Worm (Caenorhabditis elegans) whole organism, L2 larva: Measurements from ENCODE around the gene samp-1.

Source experiments
- F13H6.1 ChIP-seq: sonication (generic microtip); optimal IDR thresholded peaks from 2 replicates; lab custom pipeline; 2016; ENCODE audit warnings: missing genetic modification characterization, missing compliant biosample characterization
- R02D3.7 ChIP-seq: fragments of 150-350 bp; optimal IDR thresholded peaks from 2 replicates; lab custom pipeline; 2014; ENCODE audit warnings: missing biosample characterization, missing genetic modification characterization
- Y55F3AM.14 ChIP-seq: fragments of 200-800 bp; sonication (Bioruptor generic); optimal IDR thresholded peaks from 2 replicates; lab custom pipeline; 2018; ENCODE audit warnings: mild to moderate bottlenecking, missing genetic modification characterization, missing compliant biosample characterization
- ZK546.5 ChIP-seq: sonication (generic microtip); optimal IDR thresholded peaks from 2 replicates; lab custom pipeline; 2017; ENCODE audit warnings: missing biosample characterization, missing genetic modification characterization
- alr-1 ChIP-seq: fragments of 150-350 bp; optimal IDR thresholded peaks from 2 replicates; lab custom pipeline; 2014; ENCODE audit warnings: missing biosample characterization, missing genetic modification characterization
- aly-2 ChIP-seq: fragments of 150-350 bp; optimal IDR thresholded peaks from 2 replicates; lab custom pipeline; 2014; ENCODE audit warnings: missing biosample characterization, missing genetic modification characterization
- ceh-82 ChIP-seq: fragments of 150-350 bp; optimal IDR thresholded peaks from 2 replicates; lab custom pipeline; 2014; ENCODE audit warnings: missing biosample characterization, missing genetic modification characterization
- elt-1 ChIP-seq: fragments of 150-350 bp; optimal IDR thresholded peaks from 2 replicates; lab custom pipeline; 2014; ENCODE audit warnings: missing biosample characterization, missing genetic modification characterization
- fos-1 ChIP-seq: fragments of 150-350 bp; optimal IDR thresholded peaks from 2 replicates; lab custom pipeline; 2014; ENCODE audit warnings: missing biosample characterization, missing genetic modification characterization
- gmeb-1 ChIP-seq: fragments of 150-350 bp; optimal IDR thresholded peaks from 2 replicates; lab custom pipeline; 2014; ENCODE audit warnings: missing biosample characterization, missing genetic modification characterization
- lin-13 ChIP-seq: fragments of 150-350 bp; optimal IDR thresholded peaks from 2 replicates; lab custom pipeline; 2014; ENCODE audit warnings: missing biosample characterization, missing genetic modification reagents, missing genetic modification characterization
- lsy-2 ChIP-seq, 2 experiments: fragments of 150-350 bp in 1 of 2; sonication (generic microtip) in 1 of 2; optimal IDR thresholded peaks; 2 replicates each; lab custom pipeline; 2014 to 2017; ENCODE audit warnings: missing biosample characterization in 2 of 2, missing genetic modification characterization in 2 of 2
- mab-5 ChIP-seq: fragments of 150-350 bp; optimal IDR thresholded peaks from 2 replicates; lab custom pipeline; 2014; ENCODE audit warnings: missing biosample characterization, missing genetic modification characterization
- mbf-1 ChIP-seq: sonication (generic microtip); optimal IDR thresholded peaks from 2 replicates; lab custom pipeline; 2017; ENCODE audit warnings: missing biosample characterization, missing genetic modification characterization
- mdl-1 ChIP-seq, 2 experiments: fragments of 150-350 bp in 1 of 2; sonication (generic microtip) in 1 of 2; optimal IDR thresholded peaks; 2 replicates each; lab custom pipeline; 2017; ENCODE audit warnings: missing biosample characterization in 2 of 2, missing genetic modification characterization in 2 of 2
- nhr-10 ChIP-seq: sonication (generic microtip); optimal IDR thresholded peaks from 2 replicates; lab custom pipeline; 2017; ENCODE audit warnings: missing biosample characterization, missing genetic modification characterization
- nhr-129 ChIP-seq: fragments of 150-350 bp; optimal IDR thresholded peaks from 2 replicates; lab custom pipeline; 2014; ENCODE audit warnings: missing biosample characterization, missing genetic modification characterization
- nhr-23 ChIP-seq: fragments of 150-350 bp; optimal IDR thresholded peaks from 2 replicates; lab custom pipeline; 2014; ENCODE audit warnings: missing biosample characterization, missing genetic modification reagents, missing genetic modification characterization
- nhr-237 ChIP-seq: fragments of 150-350 bp; optimal IDR thresholded peaks from 2 replicates; lab custom pipeline; 2014; ENCODE audit warnings: missing biosample characterization, missing genetic modification characterization
- nhr-25 ChIP-seq: fragments of 150-350 bp; sonication (generic microtip); optimal IDR thresholded peaks from 3 replicates; lab custom pipeline; 2014; ENCODE audit warnings: missing biosample characterization, missing genetic modification characterization
- peb-1 ChIP-seq: fragments of 150-350 bp; optimal IDR thresholded peaks from 2 replicates; lab custom pipeline; 2014; ENCODE audit warnings: missing biosample characterization, missing genetic modification characterization
- sem-4 ChIP-seq: fragments of 150-350 bp; optimal IDR thresholded peaks from 2 replicates; lab custom pipeline; 2014; ENCODE audit warnings: missing biosample characterization, missing genetic modification reagents, missing genetic modification characterization
- skn-1 ChIP-seq: sonication (generic microtip); optimal IDR thresholded peaks from 2 replicates; lab custom pipeline; 2017; ENCODE audit warnings: missing biosample characterization, missing genetic modification characterization
- sma-3 ChIP-seq: sonication (generic microtip); optimal IDR thresholded peaks from 2 replicates; lab custom pipeline; 2016; ENCODE audit warnings: missing genetic modification reagents, missing genetic modification characterization, missing compliant biosample characterization
- snpc-4 ChIP-seq: fragments of 150-350 bp; optimal IDR thresholded peaks from 2 replicates; lab custom pipeline; 2014; ENCODE audit warnings: missing biosample characterization, missing genetic modification characterization
- unc-39 ChIP-seq: fragments of 150-350 bp; optimal IDR thresholded peaks from 2 replicates; lab custom pipeline; 2014; ENCODE audit warnings: missing biosample characterization, missing genetic modification characterization
- unc-55 ChIP-seq: fragments of 150-350 bp; sonication (generic microtip); optimal IDR thresholded peaks from 3 replicates; lab custom pipeline; 2014; ENCODE audit warnings: missing biosample characterization, missing genetic modification reagents, missing genetic modification characterization
- unc-62 ChIP-seq: fragments of 150-350 bp; optimal IDR thresholded peaks from 2 replicates; lab custom pipeline; 2014; ENCODE audit warnings: missing biosample characterization, missing genetic modification reagents, missing genetic modification characterization

samp-1 gene

ce11 chrII:11349892-11350291, 47.2 kb downstream of the samp-1 start, which contains the start of gene dph-5:
Gene dph-5 (plus strand): TSS chrII:11350192.
- no peak for TF ChIP-seq alr-1
- no peak for TF ChIP-seq peb-1 (tag; lab: Kevin White, UChicago)
- TF ChIP-seq aly-2 (tag; lab: Kevin White, UChicago): no peak
- TF ChIP-seq lsy-2 (tag; optimal IDR thresholded peaks at IDR 0.05; lab: Kevin White, UChicago): no peak
- no peak for TF ChIP-seq unc-39 (tag; lab: Kevin White, UChicago)
- no peak for TF ChIP-seq mdl-1 (tag; optimal IDR thresholded peaks at IDR 0.05; lab: Kevin White, UChicago)
- no peak for TF ChIP-seq unc-55 (GFP tag; lab: Kevin White, UChicago)
- no peak for TF ChIP-seq ceh-82 (tag; lab: Kevin White, UChicago)
- no peak for TF ChIP-seq sem-4 (tag; lab: Kevin White, UChicago)
- TF ChIP-seq nhr-23 (tag; lab: Kevin White, UChicago): no peak
- no peak for TF ChIP-seq nhr-25
- TF ChIP-seq gmeb-1: no peak
- TF ChIP-seq, all 48 proteins: peak for 0

ce11 chrII:11351599-11351998, 48.9 kb downstream of the samp-1 start, which contains the start of gene clh-2:
Gene clh-2 (plus strand): TSS chrII:11351899.
- TF ChIP-seq R02D3.7 (tag; lab: Kevin White, UChicago) (no peak), skn-1 (tag; lab: Kevin White, UChicago) (no peak), mab-5 (tag; lab: Kevin White, UChicago) (no peak), peb-1 (tag; lab: Kevin White, UChicago) (no peak), F13H6.1 (no peak), elt-1 (tag; lab: Kevin White, UChicago) (no peak), mdl-1 (tag; optimal IDR thresholded peaks at IDR 0.05; lab: Kevin White, UChicago) (no peak), lsy-2 (tag; optimal IDR thresholded peaks at IDR 0.05; lab: Kevin White, UChicago) (no peak), lin-13 (GFP tag; lab: Kevin White, UChicago) (no peak), unc-62 (GFP tag; lab: Kevin White, UChicago) (no peak)

ce11 chrII:11353471-11353870, 50.8 kb downstream of the samp-1 start:
- TF ChIP-seq unc-39 (tag; lab: Kevin White, UChicago): no peak
- TF ChIP-seq fos-1 (tag; lab: Kevin White, UChicago): no peak
- TF ChIP-seq unc-55 (GFP tag; lab: Kevin White, UChicago): no peak
- no peak for TF ChIP-seq nhr-23 (tag; lab: Kevin White, UChicago)
- TF ChIP-seq snpc-4 (tag; lab: Kevin White, UChicago): no peak
- no peak for TF ChIP-seq lsy-2 (tag; optimal IDR thresholded peaks at IDR 0.05; lab: Kevin White, UChicago)
- TF ChIP-seq sma-3 (GFP tag; lab: Kevin White, UChicago): no peak
- TF ChIP-seq nhr-10 (tag; lab: Kevin White, UChicago): no peak
- no peak for TF ChIP-seq nhr-129 (tag; lab: Kevin White, UChicago)
- no peak for TF ChIP-seq nhr-237 (tag; lab: Kevin White, UChicago)
- TF ChIP-seq ZK546.5: no peak
- no peak for TF ChIP-seq mbf-1 (tag; lab: Kevin White, UChicago)
- no peak for TF ChIP-seq ceh-82 (tag; lab: Kevin White, UChicago)
- no peak for TF ChIP-seq Y55F3AM.14 (GFP tag; lab: Kevin White, UChicago)
- no peak for TF ChIP-seq R02D3.7 (tag; lab: Kevin White, UChicago)
- TF ChIP-seq, all 48 proteins: peak for 0
